Fruit fly (Drosophila melanogaster) whole organism, embryonic: ENCODE data around the gene ND-SGDH.

ENCODE experiments used
- Abd-B ChIP-seq: fragments of 200-800 bp; sonication (Bioruptor generic); optimal IDR thresholded peaks from 2 replicates; lab custom pipeline; 2018; ENCODE audit warnings: missing biosample characterization, mild to moderate bottlenecking, missing genetic modification characterization, moderate library complexity
- B-H1 ChIP-seq: fragments of 200-800 bp; sonication (Bioruptor generic); IDR thresholded peaks from 3 replicates; pipeline ENCODE4 v1.3.6; 2022; ENCODE audit warnings: missing biosample characterization, missing genetic modification characterization
- BtbVII ChIP-seq: fragments of 200-800 bp; sonication (Bioruptor generic); optimal IDR thresholded peaks from 3 replicates; lab custom pipeline; 2017; ENCODE audit warnings: missing biosample characterization, mild to moderate bottlenecking, missing genetic modification characterization
- CG10209 ChIP-seq: fragments of 200-800 bp; sonication (Bioruptor generic); optimal IDR thresholded peaks from 3 replicates; lab custom pipeline; 2017; ENCODE audit warnings: missing biosample characterization, mild to moderate bottlenecking, missing genetic modification characterization, missing genetic modification reagents
- CG10274 ChIP-seq: fragments of 200-800 bp; sonication (Bioruptor generic); optimal IDR thresholded peaks from 3 replicates; lab custom pipeline; 2017; ENCODE audit warnings: missing biosample characterization, mild to moderate bottlenecking, missing genetic modification characterization
- CG10979 ChIP-seq: fragments of 200-800 bp; sonication (Bioruptor generic); optimal IDR thresholded peaks from 2 replicates; lab custom pipeline; 2018; ENCODE audit warnings: missing biosample characterization, mild to moderate bottlenecking, missing genetic modification characterization, moderate library complexity
- CG11085 ChIP-seq: fragments of 200-800 bp; sonication (Bioruptor generic); IDR thresholded peaks from 2 replicates; pipeline ENCODE4 v1.3.6; 2022; ENCODE audit warnings: missing biosample characterization, missing genetic modification characterization
- CG11456 ChIP-seq: fragments of 200-800 bp; sonication (Bioruptor generic); IDR thresholded peaks from 3 replicates; pipeline ENCODE4 v1.3.6; 2022; ENCODE audit warnings: missing biosample characterization, missing genetic modification characterization
- CG11560 ChIP-seq: fragments of 200-800 bp; sonication (Bioruptor generic); IDR thresholded peaks from 3 replicates; pipeline ENCODE4 v1.3.6; 2022; ENCODE audit warnings: missing biosample characterization, missing genetic modification characterization
- CG12299 ChIP-seq: fragments of 200-800 bp; sonication (Bioruptor generic); optimal IDR thresholded peaks from 2 replicates; lab custom pipeline; 2018; ENCODE audit warnings: missing biosample characterization, mild to moderate bottlenecking, missing genetic modification characterization
- CG13296 ChIP-seq: fragments of 200-800 bp; sonication (Bioruptor generic); optimal IDR thresholded peaks from 3 replicates; lab custom pipeline; 2018; ENCODE audit warnings: missing biosample characterization, mild to moderate bottlenecking, missing genetic modification characterization
- CG14710 ChIP-seq: fragments of 200-800 bp; sonication (Bioruptor generic); optimal IDR thresholded peaks from 3 replicates; lab custom pipeline; 2019; ENCODE audit warnings: missing biosample characterization, mild to moderate bottlenecking, missing genetic modification characterization, moderate library complexity
- CG1602 ChIP-seq: fragments of 200-800 bp; sonication (Bioruptor generic); optimal IDR thresholded peaks from 3 replicates; lab custom pipeline; 2016; ENCODE audit warnings: missing biosample characterization, missing genetic modification characterization
- CG2202 ChIP-seq: fragments of 200-800 bp; sonication (Bioruptor generic); optimal IDR thresholded peaks from 2 replicates; lab custom pipeline; 2018; ENCODE audit warnings: missing biosample characterization, mild to moderate bottlenecking, missing genetic modification characterization
- CG32767 ChIP-seq: fragments of 200-800 bp; sonication (Bioruptor generic); IDR thresholded peaks from 2 replicates; pipeline ENCODE4 v1.3.6; 2022; ENCODE audit warnings: missing biosample characterization, missing genetic modification characterization
- CG34376 ChIP-seq: fragments of 200-800 bp; sonication (Bioruptor generic); optimal IDR thresholded peaks from 2 replicates; lab custom pipeline; 2018; ENCODE audit warnings: missing biosample characterization, mild to moderate bottlenecking, missing genetic modification characterization
- CG4730 ChIP-seq: fragments of 200-800 bp; sonication (Bioruptor generic); IDR thresholded peaks from 2 replicates; pipeline ENCODE4 v1.3.6; 2022; ENCODE audit warnings: missing biosample characterization, missing genetic modification characterization
- CG5180 ChIP-seq: fragments of 200-800 bp; sonication (Bioruptor generic); optimal IDR thresholded peaks from 3 replicates; lab custom pipeline; 2017; ENCODE audit warnings: missing biosample characterization, missing genetic modification characterization, mild to moderate bottlenecking, moderate library complexity, missing genetic modification reagents
- CG5953 ChIP-seq: fragments of 200-800 bp; sonication (Bioruptor generic); IDR thresholded peaks from 2 replicates; pipeline ENCODE4 v1.3.6; 2022; ENCODE audit warnings: missing biosample characterization, missing genetic modification characterization
- CG6813 ChIP-seq: fragments of 200-800 bp; sonication (Bioruptor generic); optimal IDR thresholded peaks from 2 replicates; lab custom pipeline; 2017; ENCODE audit warnings: missing biosample characterization, missing genetic modification characterization, mild to moderate bottlenecking, moderate library complexity, missing genetic modification reagents
- CG8281 ChIP-seq: fragments of 200-800 bp; sonication (Bioruptor generic); optimal IDR thresholded peaks from 2 replicates; lab custom pipeline; 2018; ENCODE audit warnings: missing biosample characterization, mild to moderate bottlenecking, missing genetic modification characterization, moderate library complexity
- CG8944 ChIP-seq: fragments of 200-800 bp; sonication (Bioruptor generic); optimal IDR thresholded peaks from 3 replicates; lab custom pipeline; 2016; ENCODE audit warnings: missing biosample characterization, missing genetic modification characterization
- CG9437 ChIP-seq: fragments of 200-800 bp; sonication (Bioruptor generic); optimal IDR thresholded peaks from 2 replicates; lab custom pipeline; 2018; ENCODE audit warnings: missing biosample characterization, mild to moderate bottlenecking, missing genetic modification characterization
- CG9876 ChIP-seq: fragments of 200-800 bp; sonication (Bioruptor generic); optimal IDR thresholded peaks from 2 replicates; lab custom pipeline; 2016; ENCODE audit warnings: missing biosample characterization, missing genetic modification characterization
- D ChIP-seq, 2 experiments: fragments of 200-800 bp in 1 of 2; fragments of >200 bp in 1 of 2; sonication (Bioruptor generic) in 1 of 2; optimal IDR thresholded peaks; 2 replicates in 1 of 2; 3 replicates in 1 of 2; lab custom pipeline; 2017; ENCODE audit warnings: mild to moderate bottlenecking in 1 of 2, missing biosample characterization in 1 of 2, missing genetic modification characterization in 1 of 2, missing genetic modification reagents in 1 of 2
- Drgx ChIP-seq: fragments of 200-800 bp; sonication (Bioruptor generic); IDR thresholded peaks from 2 replicates; pipeline ENCODE4 v1.3.6; 2022; ENCODE audit warnings: missing biosample characterization, missing genetic modification characterization
- E2f2 ChIP-seq: fragments of 200-800 bp; sonication (Bioruptor generic); IDR thresholded peaks from 2 replicates; pipeline ENCODE4 v1.3.6; 2022; ENCODE audit warnings: missing biosample characterization, missing genetic modification characterization
- Fer1 ChIP-seq: fragments of 200-800 bp; sonication (Bioruptor generic); optimal IDR thresholded peaks from 2 replicates; lab custom pipeline; 2017; ENCODE audit warnings: missing biosample characterization, mild to moderate bottlenecking, missing genetic modification characterization
- Hr51 ChIP-seq, 2 experiments: fragments of 200-800 bp; sonication (Bioruptor generic); optimal IDR thresholded peaks; 2 replicates in 1 of 2; 3 replicates in 1 of 2; lab custom pipeline; 2016 to 2018; ENCODE audit warnings: missing biosample characterization in 2 of 2, missing genetic modification characterization in 2 of 2, mild to moderate bottlenecking in 1 of 2, moderate library complexity in 1 of 2
- Trl ChIP-seq, 3 experiments: fragments of >200 bp in 2 of 3; fragments of 200-800 bp in 1 of 3; sonication (Bioruptor generic) in 1 of 3; optimal IDR thresholded peaks; 2 replicates in 1 of 3; 3 replicates in 2 of 3; lab custom pipeline; 2016 to 2017; ENCODE audit warnings: missing biosample characterization in 1 of 3, missing genetic modification characterization in 1 of 3
- Usf ChIP-seq: fragments of 200-800 bp; sonication (Bioruptor generic); optimal IDR thresholded peaks from 2 replicates; lab custom pipeline; 2017; ENCODE audit warnings: missing genotype, missing biosample characterization, missing genetic modification characterization
- al ChIP-seq: fragments of 200-800 bp; sonication (Bioruptor generic); IDR thresholded peaks from 2 replicates; pipeline ENCODE4 v1.3.6; 2022; ENCODE audit warnings: missing biosample characterization, missing genetic modification characterization
- az2 ChIP-seq: fragments of 200-800 bp; sonication (Bioruptor generic); optimal IDR thresholded peaks from 3 replicates; lab custom pipeline; 2016; ENCODE audit warnings: missing biosample characterization, missing genetic modification characterization
- gcm2 ChIP-seq: fragments of 200-800 bp; sonication (Bioruptor generic); optimal IDR thresholded peaks from 2 replicates; lab custom pipeline; 2016; ENCODE audit warnings: missing biosample characterization, missing genetic modification characterization
- ham ChIP-seq: fragments of 200-800 bp; sonication (Bioruptor generic); IDR thresholded peaks from 2 replicates; pipeline ENCODE4 v1.3.6; 2022; ENCODE audit warnings: missing biosample characterization, missing genetic modification characterization
- jing ChIP-seq: fragments of 200-800 bp; sonication (Bioruptor generic); optimal IDR thresholded peaks from 2 replicates; lab custom pipeline; 2018; ENCODE audit warnings: missing biosample characterization, mild to moderate bottlenecking, missing genetic modification characterization
- jumu ChIP-seq: fragments of 200-800 bp; sonication (Bioruptor generic); optimal IDR thresholded peaks from 3 replicates; lab custom pipeline; 2016; ENCODE audit warnings: missing biosample characterization, missing genetic modification characterization
- lov ChIP-seq, 2 experiments: fragments of 200-800 bp in 1 of 2; fragments of >200 bp in 1 of 2; sonication (Bioruptor generic) in 1 of 2; IDR thresholded peaks in 1 of 2; optimal IDR thresholded peaks in 1 of 2; 2 replicates in 1 of 2; 3 replicates in 1 of 2; pipeline versions ENCODE4 v1.3.6 to Lab custom; 2017 to 2022; ENCODE audit warnings: missing biosample characterization in 1 of 2, missing genetic modification characterization in 1 of 2
- nom ChIP-seq: fragments of 200-800 bp; sonication (Bioruptor generic); optimal IDR thresholded peaks from 2 replicates; lab custom pipeline; 2017; ENCODE audit warnings: missing biosample characterization, missing genetic modification characterization, mild to moderate bottlenecking, moderate library complexity, missing genetic modification reagents
- phol ChIP-seq: fragments of 200-800 bp; sonication (Bioruptor generic); optimal IDR thresholded peaks from 3 replicates; lab custom pipeline; 2018; ENCODE audit warnings: missing biosample characterization, mild to moderate bottlenecking, missing genetic modification characterization, moderate library complexity
- slou ChIP-seq: fragments of 200-800 bp; sonication (Bioruptor generic); optimal IDR thresholded peaks from 3 replicates; lab custom pipeline; 2016; ENCODE audit warnings: missing biosample characterization, missing genetic modification characterization
- sob ChIP-seq: fragments of 200-800 bp; sonication (Bioruptor generic); IDR thresholded peaks from 2 replicates; pipeline ENCODE4 v1.3.6; 2022; ENCODE audit warnings: missing biosample characterization, missing genetic modification characterization
- stc ChIP-seq: fragments of 200-800 bp; sonication (Bioruptor generic); IDR thresholded peaks from 2 replicates; pipeline ENCODE4 v1.3.6; 2022; ENCODE audit warnings: missing biosample characterization, missing genetic modification characterization
- trh ChIP-seq: fragments of 200-800 bp; sonication (Bioruptor generic); optimal IDR thresholded peaks from 2 replicates; lab custom pipeline; 2016; ENCODE audit warnings: missing biosample characterization, missing genetic modification characterization
- vfl ChIP-seq: fragments of 200-800 bp; sonication (Bioruptor generic); optimal IDR thresholded peaks from 2 replicates; lab custom pipeline; 2016; ENCODE audit warnings: missing biosample characterization, missing genetic modification characterization
- vvl ChIP-seq: fragments of 200-800 bp; sonication (Bioruptor generic); IDR thresholded peaks from 2 replicates; pipeline ENCODE4 v1.3.6; 2022; ENCODE audit warnings: missing biosample characterization, missing genetic modification characterization
- zen2 ChIP-seq: fragments of 200-800 bp; sonication (Bioruptor generic); IDR thresholded peaks from 3 replicates; pipeline ENCODE4 v1.3.6; 2022; ENCODE audit warnings: missing biosample characterization, missing genetic modification characterization; ENCODE audit not compliant: partially characterized antibody

Gene ND-SGDH

DNA sequence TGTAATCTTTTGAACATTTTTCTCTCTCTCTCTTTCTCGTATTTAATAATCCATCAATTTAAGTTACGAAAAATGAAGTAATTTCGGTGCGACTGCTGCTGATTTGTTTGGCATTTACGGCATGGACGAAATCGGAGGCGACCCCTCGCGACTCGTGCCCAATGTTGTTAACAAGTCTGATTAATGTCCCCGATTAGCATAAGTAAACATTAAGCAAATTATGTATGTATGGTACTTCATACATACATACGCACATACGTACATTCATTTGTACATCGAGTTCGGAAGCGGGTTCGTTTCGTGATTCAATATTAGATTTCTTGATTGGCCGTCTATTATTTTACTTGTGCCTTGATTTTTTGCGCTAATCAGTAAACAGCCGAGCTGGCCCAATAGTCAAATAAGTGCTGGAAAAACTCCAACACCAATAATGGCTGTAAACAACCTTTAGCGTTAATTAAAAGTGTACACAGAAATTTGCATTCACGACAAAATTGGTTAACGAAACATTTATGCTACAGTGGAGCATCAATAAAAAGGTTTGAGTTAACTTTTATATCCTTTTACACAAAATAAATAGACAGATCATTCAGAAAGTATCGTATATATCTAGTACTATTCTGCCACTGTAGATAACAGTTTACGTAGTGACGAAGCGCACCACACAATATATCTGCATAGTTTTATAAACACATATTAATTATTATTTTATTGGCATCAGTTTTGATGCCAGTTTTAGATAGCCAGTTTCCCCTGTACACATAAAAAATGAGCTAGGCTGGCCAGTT lies 47.3 kb downstream of the ND-SGDH start (continued):
- TF ChIP-seq Abd-B (GFP tag; lab: Kevin White, UChicago): peak; percentile 62
- TF ChIP-seq CG6813 (GFP tag; lab: Kevin White, UChicago): peak; percentile 38
- peak; percentile 59 for TF ChIP-seq CG10209 (GFP tag; lab: Kevin White, UChicago)
- TF ChIP-seq Usf (GFP tag; lab: Kevin White, UChicago): no peak
- TF ChIP-seq E2f2: 0 out of 2 replicates have a peak, but pooled peaks have one; percentile 6
- peak; percentile 65 for TF ChIP-seq Fer1 (GFP tag; lab: Kevin White, UChicago)
- TF ChIP-seq al: peak; percentile 74
- no peak for TF ChIP-seq CG11560 (tag; lab: Robert Waterston, UW)
- no peak for TF ChIP-seq CG12299 (tag; lab: Kevin White, UChicago)
- no peak for TF ChIP-seq Trl (optimal IDR thresholded peaks at IDR 0.05; lab: Kevin White, UChicago)
- TF ChIP-seq Trl (GFP tag; optimal IDR thresholded peaks at IDR 0.05; lab: Kevin White, UChicago): peak; percentile 45
- peak; percentile 35 for TF ChIP-seq jing (GFP tag; lab: Kevin White, UChicago)
- TF ChIP-seq CG5953 (GFP tag; lab: Robert Waterston, UW): peak; percentile 44; the same call in 1 of the 2 replicates
- peak; percentile 40 for TF ChIP-seq trh (GFP tag; lab: Kevin White, UChicago)
- TF ChIP-seq CG8281 (tag; lab: Kevin White, UChicago): peak; percentile 24
- TF ChIP-seq slou (GFP tag; lab: Kevin White, UChicago): peak; percentile 34
- TF ChIP-seq jumu: no peak
- peak; percentile 66; the same call in 1 of the 2 replicates for TF ChIP-seq CG32767 (GFP tag; lab: Robert Waterston, UW)
- no peak for TF ChIP-seq lov (optimal IDR thresholded peaks at IDR 0.05; lab: Kevin White, UChicago)
- no peak for TF ChIP-seq lov (GFP tag; IDR thresholded peaks at IDR 0.05; lab: Robert Waterston, UW)
- TF ChIP-seq CG34376: peak; percentile 79
- TF ChIP-seq CG14710 (tag; lab: Kevin White, UChicago): no peak
- no peak for TF ChIP-seq nom (GFP tag; lab: Kevin White, UChicago)
- TF ChIP-seq D (optimal IDR thresholded peaks at IDR 0.05; lab: Kevin White, UChicago): no peak
- no peak for TF ChIP-seq D (GFP tag; optimal IDR thresholded peaks at IDR 0.05; lab: Kevin White, UChicago)
- peak; percentile 59 for TF ChIP-seq CG5180 (GFP tag; lab: Kevin White, UChicago)
- TF ChIP-seq phol (tag; lab: Kevin White, UChicago): peak; percentile 53
- TF ChIP-seq CG9876 (GFP tag; lab: Kevin White, UChicago): no peak
- TF ChIP-seq CG11456 (GFP tag; lab: Robert Waterston, UW): peak; percentile 69; the same call in 2 of the 3 replicates
- TF ChIP-seq CG1602: peak; percentile 41
- peak; percentile 77 for TF ChIP-seq BtbVII (GFP tag; lab: Kevin White, UChicago)
- TF ChIP-seq CG9437 (GFP tag; lab: Kevin White, UChicago): peak; percentile 37
- TF ChIP-seq Hr51 (GFP tag; optimal IDR thresholded peaks at IDR 0.05; lab: Kevin White, UChicago): peak in 1 of 2 experiments; percentile 83
- TF ChIP-seq stc: peak; percentile 54; the same call in 1 of the 2 replicates
- TF ChIP-seq CG13296 (GFP tag; lab: Kevin White, UChicago): peak; percentile 68
- TF ChIP-seq sob: peak; percentile 69; the same call in 1 of the 2 replicates
- TF ChIP-seq CG10979 (tag; lab: Kevin White, UChicago): peak; percentile 15
- no peak for TF ChIP-seq zen2
- TF ChIP-seq CG4730: peak; percentile 63
- peak; percentile 25 for TF ChIP-seq CG10274 (GFP tag; lab: Kevin White, UChicago)
- TF ChIP-seq CG11085: peak; percentile 57; the same call in 1 of the 2 replicates
- peak; percentile 38 for TF ChIP-seq gcm2
- peak; percentile 54 for TF ChIP-seq az2 (GFP tag; lab: Kevin White, UChicago)
- TF ChIP-seq B-H1 (GFP tag; lab: Robert Waterston, UW): peak; percentile 49
- no peak for TF ChIP-seq CG2202 (tag; lab: Kevin White, UChicago)
- peak; percentile 38; the same call in 1 of the 2 replicates for TF ChIP-seq Drgx (GFP tag; lab: Robert Waterston, UW)
- TF ChIP-seq vvl: peak; percentile 56; the same call in 1 of the 2 replicates
- TF ChIP-seq ham (GFP tag; lab: Robert Waterston, UW): no peak
- no peak for TF ChIP-seq vfl
- TF ChIP-seq CG8944 (GFP tag; lab: Kevin White, UChicago): no peak
